Worm (Caenorhabditis elegans) whole organism, young adult: Measurements from ENCODE around the gene fbxb-71.

ENCODE experiments used
- B0019.2 ChIP-seq: fragments of 200-800 bp; sonication (Bioruptor generic); conservative IDR thresholded peaks from 2 replicates; pipeline ENCODE4 v1.3.6; 2022; ENCODE audit warnings: missing genetic modification reagents, missing genetic modification characterization, missing compliant biosample characterization
- B0261.1 ChIP-seq: sonication (generic microtip); optimal IDR thresholded peaks from 2 replicates; lab custom pipeline; 2016; ENCODE audit warnings: mild to moderate bottlenecking, missing genetic modification characterization, moderate library complexity, missing compliant biosample characterization
- C06A6.2 ChIP-seq: fragments of 200-800 bp; sonication (Bioruptor generic); conservative IDR thresholded peaks from 2 replicates; pipeline ENCODE4 v1.3.6; 2022; ENCODE audit warnings: missing genetic modification characterization, missing compliant biosample characterization
- D2030.7 ChIP-seq: fragments of 200-800 bp; sonication (Bioruptor generic); IDR thresholded peaks from 2 replicates; pipeline ENCODE4 v1.3.6; 2022; ENCODE audit warnings: missing genetic modification reagents, missing genetic modification characterization, missing compliant biosample characterization
- F37B4.10 ChIP-seq: fragments of 200-800 bp; sonication (Bioruptor generic); IDR thresholded peaks from 2 replicates; pipeline ENCODE4 v1.3.6; 2022; ENCODE audit warnings: missing genetic modification characterization, missing compliant biosample characterization
- T26A5.8 ChIP-seq: sonication (generic microtip); optimal IDR thresholded peaks from 2 replicates; lab custom pipeline; 2016; ENCODE audit warnings: missing genetic modification characterization, missing compliant biosample characterization
- Y53F4B.3 ChIP-seq: fragments of 200-800 bp; sonication (Bioruptor generic); IDR thresholded peaks from 2 replicates; pipeline ENCODE4 v1.3.6; 2022; ENCODE audit warnings: missing genetic modification reagents, missing genetic modification characterization, missing compliant biosample characterization
- Y95B8A.8 ChIP-seq: fragments of 200-800 bp; sonication (Bioruptor generic); IDR thresholded peaks from 2 replicates; pipeline ENCODE4 v1.3.6; 2022; ENCODE audit warnings: missing genetic modification reagents, missing genetic modification characterization, missing compliant biosample characterization
- aptf-2 ChIP-seq: fragments of 200-800 bp; sonication (Bioruptor generic); conservative IDR thresholded peaks from 2 replicates; pipeline ENCODE4 v1.3.6; 2022; ENCODE audit warnings: missing genetic modification reagents, missing genetic modification characterization, missing compliant biosample characterization
- cebp-1 ChIP-seq, 2 experiments: fragments of 200-800 bp in 1 of 2; sonication (Bioruptor generic) in 1 of 2; sonication (generic microtip) in 1 of 2; IDR thresholded peaks in 1 of 2; optimal IDR thresholded peaks in 1 of 2; 2 replicates each; pipeline versions ENCODE4 v1.3.6 to Lab custom; 2017 to 2022; ENCODE audit warnings: missing compliant biosample characterization in 2 of 2, missing genetic modification characterization in 2 of 2, mild to moderate bottlenecking in 1 of 2, missing genetic modification reagents in 1 of 2, moderate library complexity in 1 of 2
- dox-1 ChIP-seq: fragments of 200-800 bp; sonication (Bioruptor generic); IDR thresholded peaks from 2 replicates; pipeline ENCODE4 v1.3.6; 2022; ENCODE audit warnings: missing genetic modification reagents, missing genetic modification characterization, missing compliant biosample characterization
- dpff-1 ChIP-seq: sonication (generic microtip); optimal IDR thresholded peaks from 2 replicates; lab custom pipeline; 2017; ENCODE audit warnings: mild to moderate bottlenecking, missing genetic modification characterization, missing compliant biosample characterization
- dpl-1 ChIP-seq: fragments of 150-350 bp; optimal IDR thresholded peaks from 2 replicates; lab custom pipeline; 2014; ENCODE audit warnings: missing biosample characterization, missing genetic modification reagents, missing genetic modification characterization
- efl-1 ChIP-seq: fragments of 150-350 bp; optimal IDR thresholded peaks from 2 replicates; lab custom pipeline; 2014; ENCODE audit warnings: missing biosample characterization, missing genetic modification reagents, missing genetic modification characterization
- egl-18 ChIP-seq: fragments of 200-800 bp; sonication (Bioruptor generic); IDR thresholded peaks from 2 replicates; pipeline ENCODE4 v1.3.6; 2022; ENCODE audit warnings: missing genetic modification reagents, missing genetic modification characterization, missing compliant biosample characterization
- egrh-3 ChIP-seq: fragments of 200-800 bp; sonication (Bioruptor generic); IDR thresholded peaks from 2 replicates; pipeline ENCODE4 v1.3.6; 2022; ENCODE audit warnings: missing genetic modification reagents, missing genetic modification characterization, missing compliant biosample characterization
- hlh-26 ChIP-seq: fragments of 200-800 bp; sonication (Bioruptor generic); conservative IDR thresholded peaks from 2 replicates; pipeline ENCODE4 v1.3.6; 2022; ENCODE audit warnings: missing genetic modification reagents, missing genetic modification characterization, missing compliant biosample characterization
- let-607 ChIP-seq, 2 experiments: fragments of 200-800 bp in 1 of 2; sonication (Bioruptor generic) in 1 of 2; sonication (generic microtip) in 1 of 2; optimal IDR thresholded peaks; 2 replicates each; lab custom pipeline; 2016 to 2018; ENCODE audit warnings: mild to moderate bottlenecking in 2 of 2, missing compliant biosample characterization in 2 of 2, missing genetic modification characterization in 2 of 2, moderate library complexity in 2 of 2, missing genotype in 1 of 2
- lir-1 ChIP-seq: fragments of 200-800 bp; sonication (Bioruptor generic); conservative IDR thresholded peaks from 2 replicates; pipeline ENCODE4 v1.3.6; 2022; ENCODE audit warnings: missing genetic modification reagents, missing genetic modification characterization, missing compliant biosample characterization
- madf-10 ChIP-seq: sonication (generic microtip); optimal IDR thresholded peaks from 2 replicates; lab custom pipeline; 2016; ENCODE audit warnings: mild to moderate bottlenecking, missing genetic modification characterization, missing compliant biosample characterization
- mel-28 ChIP-seq: sonication (generic microtip); optimal IDR thresholded peaks from 2 replicates; lab custom pipeline; 2016; ENCODE audit warnings: borderline replicate concordance, mild to moderate bottlenecking, missing genetic modification characterization, missing compliant biosample characterization
- mes-4 ChIP-seq: sonication (generic microtip); optimal IDR thresholded peaks from 2 replicates; lab custom pipeline; 2016; ENCODE audit warnings: missing genotype, missing genetic modification characterization, missing compliant biosample characterization
- nhr-80 ChIP-seq: sonication (generic microtip); optimal IDR thresholded peaks from 2 replicates; lab custom pipeline; 2016; ENCODE audit warnings: missing genetic modification characterization, missing compliant biosample characterization
- rpc-1 ChIP-seq, 2 experiments: fragments of 150-350 bp in 1 of 2; sonication (generic microtip) in 1 of 2; optimal IDR thresholded peaks; 2 replicates each; lab custom pipeline; 2014 to 2018; ENCODE audit warnings: missing biosample characterization in 1 of 2, missing genetic modification characterization in 1 of 2, missing genetic modification reagents in 1 of 2, missing genotype in 1 of 2
- tbp1 ChIP-seq: fragments of 200-800 bp; sonication (Bioruptor generic); optimal IDR thresholded peaks from 2 replicates; lab custom pipeline; 2018; ENCODE audit warnings: mild to moderate bottlenecking, missing genetic modification characterization, missing compliant biosample characterization
- zfh-2 ChIP-seq: fragments of 200-800 bp; sonication (Bioruptor generic); conservative IDR thresholded peaks from 2 replicates; pipeline ENCODE4 v1.3.6; 2022; ENCODE audit warnings: missing genetic modification reagents, missing genetic modification characterization, missing compliant biosample characterization

Gene fbxb-71

DNA sequence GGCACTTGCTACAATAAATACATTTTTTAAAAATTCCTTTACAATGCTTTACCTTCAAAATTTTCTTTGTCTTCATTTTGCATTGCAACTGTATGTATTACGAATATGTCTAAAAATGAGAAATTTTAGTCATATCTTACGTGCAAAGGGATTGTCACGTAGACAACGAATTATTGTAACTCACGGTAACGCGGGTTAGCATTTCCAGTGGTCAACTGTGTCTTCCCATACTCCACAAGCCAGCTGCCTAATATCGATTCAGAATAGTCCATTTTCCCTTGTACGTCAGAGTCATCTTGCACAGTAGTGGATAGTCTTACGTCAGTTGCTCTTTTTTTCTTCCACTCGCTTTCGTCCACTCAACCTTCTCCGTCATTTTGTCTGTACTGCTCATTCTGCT is at the start of gene fbxb-71:
TSS of gene fbxb-71 (plus strand) at position 301 of the 400 bp plus-strand sequence.
- no peak for TF ChIP-seq egl-18 (GFP tag; lab: Robert Waterston, UW)
- no peak for TF ChIP-seq T26A5.8 (tag; lab: Kevin White, UChicago)
- no peak for TF ChIP-seq B0261.1 (tag; lab: Kevin White, UChicago)
- TF ChIP-seq B0019.2 (GFP tag; lab: Robert Waterston, UW) = no peak
- TF ChIP-seq madf-10 = no peak
- no peak for TF ChIP-seq C06A6.2 (GFP tag; lab: Robert Waterston, UW)
- no peak for TF ChIP-seq Y53F4B.3 (GFP tag; lab: Robert Waterston, UW)
- no peak for TF ChIP-seq tbp1 (GFP tag; lab: Kevin White, UChicago)
- TF ChIP-seq Y95B8A.8 (GFP tag; lab: Robert Waterston, UW) = no peak
- TF ChIP-seq hlh-26 = no peak
- no peak for TF ChIP-seq dpff-1

- no peak for TF ChIP-seq cebp-1 (GFP tag; IDR thresholded peaks at IDR 0.05; lab: Robert Waterston, UW)
- TF ChIP-seq cebp-1 (tag; optimal IDR thresholded peaks at IDR 0.05; lab: Kevin White, UChicago) = peak; percentile 80
- no peak for TF ChIP-seq D2030.7 (GFP tag; lab: Robert Waterston, UW)
- no peak for TF ChIP-seq mes-4 (tag; lab: Kevin White, UChicago)
Measured at ce11 chrX:3216698-3217097, 46.0 kb upstream of the fbxb-71 start.

DNA sequence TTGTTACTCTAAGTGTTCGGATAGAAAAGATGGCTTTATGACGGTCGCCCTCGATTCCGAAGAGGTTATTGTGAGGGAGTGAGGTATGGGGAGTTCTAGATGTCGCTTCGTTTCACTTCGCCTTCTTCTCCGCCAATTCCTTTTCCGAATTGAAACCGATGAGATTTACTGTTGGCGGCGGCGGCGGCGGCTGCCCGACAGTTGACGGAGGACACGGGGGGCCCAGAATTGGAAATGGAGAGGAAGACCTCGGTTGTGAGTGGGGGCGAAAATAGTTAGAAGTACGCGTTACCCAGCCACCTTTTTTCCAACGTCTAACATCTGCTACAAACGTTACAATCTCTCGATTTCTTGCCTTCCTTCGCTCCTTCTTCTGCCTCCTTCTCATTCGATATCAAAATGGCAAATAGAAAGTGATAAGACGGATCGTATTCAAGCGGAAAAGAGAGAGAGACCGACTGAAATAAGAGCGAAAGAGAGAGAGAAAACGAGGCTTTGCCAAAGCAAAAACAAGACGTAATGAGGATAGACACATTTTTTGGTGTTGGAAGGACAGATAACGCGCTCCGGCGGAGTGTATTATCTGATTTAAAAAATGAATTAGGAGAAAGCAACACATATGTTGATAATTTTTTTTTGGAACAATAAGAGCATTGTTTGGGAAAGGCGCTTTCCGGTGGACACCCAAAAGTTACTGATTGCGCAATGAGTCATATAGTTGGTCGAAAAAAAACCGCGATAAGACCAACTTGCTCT is 44.5 kb upstream of the fbxb-71 start:
- TF ChIP-seq egrh-3 (GFP tag; lab: Robert Waterston, UW) = no peak
- TF ChIP-seq nhr-80 (tag; lab: Kevin White, UChicago) = peak; percentile 42
- peak; percentile 84 for TF ChIP-seq zfh-2 (GFP tag; lab: Robert Waterston, UW)
- 0 out of 2 replicates have a peak, but pooled peaks have one; percentile 26 for TF ChIP-seq dox-1 (GFP tag; lab: Robert Waterston, UW)
- TF ChIP-seq, all 124 proteins: peak for 3

DNA sequence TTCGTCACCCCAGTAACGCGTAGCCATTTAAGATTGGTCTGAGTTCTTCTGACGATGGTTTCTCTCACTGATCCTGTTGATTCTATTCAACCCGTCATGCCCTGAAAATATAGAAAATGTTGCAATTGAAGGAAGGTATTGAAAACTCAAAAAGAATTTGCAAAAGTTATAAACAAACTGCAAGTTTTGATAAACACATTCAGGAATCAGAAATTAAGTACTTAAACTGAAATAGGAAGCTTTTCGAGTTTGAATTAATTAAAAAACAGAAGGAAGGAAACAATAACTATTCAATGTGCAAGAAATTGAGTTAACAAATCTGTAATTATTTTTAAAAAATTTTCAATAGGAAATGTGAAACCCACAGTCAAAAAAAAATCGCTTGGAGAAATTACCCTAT is 42.4 kb upstream of the fbxb-71 start, which contains the start of gene rgl-1:
TSS of gene rgl-1 (minus strand) at position 101 of the 400 bp plus-strand sequence.
- TF ChIP-seq mel-28 (tag; lab: Kevin White, UChicago) (no peak), dpl-1 (no peak), rpc-1 (optimal IDR thresholded peaks at IDR 0.05; lab: Kevin White, UChicago) (no peak), rpc-1 (tag; optimal IDR thresholded peaks at IDR 0.05; lab: Kevin White, UChicago) (no peak), dox-1 (GFP tag; lab: Robert Waterston, UW) (no peak), let-607 (tag; optimal IDR thresholded peaks at IDR 0.05; lab: Kevin White, UChicago) (no peak), Y95B8A.8 (GFP tag; lab: Robert Waterston, UW) (no peak), aptf-2 (GFP tag; lab: Robert Waterston, UW) (no peak), B0019.2 (GFP tag; lab: Robert Waterston, UW) (no peak), lir-1 (GFP tag; lab: Robert Waterston, UW) (no peak)
- TF ChIP-seq, all 124 proteins: peak for 0

DNA sequence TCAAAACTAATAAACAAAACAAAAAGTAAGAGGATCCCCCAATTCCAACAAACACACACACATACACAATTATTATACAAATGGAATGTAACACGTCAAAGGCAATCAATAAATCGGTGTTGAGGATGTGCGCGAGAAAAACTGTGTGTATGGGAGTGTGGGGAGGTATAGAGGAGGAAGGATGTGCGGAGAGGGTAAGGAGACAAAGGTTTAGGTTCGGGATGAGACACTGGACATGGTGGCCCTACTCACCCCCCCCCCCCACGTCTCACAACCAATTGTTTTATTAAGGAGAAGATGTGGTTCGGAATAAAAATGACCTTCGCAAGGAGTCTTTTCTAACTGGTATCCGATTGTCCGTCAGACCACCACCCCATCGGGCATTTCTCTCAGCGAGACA is 39.6 kb upstream of the fbxb-71 start:
- TF ChIP-seq efl-1 (GFP tag; lab: Kevin White, UChicago) (no peak), F37B4.10 (GFP tag; lab: Robert Waterston, UW) (0 out of 2 replicates have a peak, but pooled peaks have one; percentile 40)
